Worm (Caenorhabditis elegans): Measurements from ENCODE around the gene Y45F3A.4.

DNA sequence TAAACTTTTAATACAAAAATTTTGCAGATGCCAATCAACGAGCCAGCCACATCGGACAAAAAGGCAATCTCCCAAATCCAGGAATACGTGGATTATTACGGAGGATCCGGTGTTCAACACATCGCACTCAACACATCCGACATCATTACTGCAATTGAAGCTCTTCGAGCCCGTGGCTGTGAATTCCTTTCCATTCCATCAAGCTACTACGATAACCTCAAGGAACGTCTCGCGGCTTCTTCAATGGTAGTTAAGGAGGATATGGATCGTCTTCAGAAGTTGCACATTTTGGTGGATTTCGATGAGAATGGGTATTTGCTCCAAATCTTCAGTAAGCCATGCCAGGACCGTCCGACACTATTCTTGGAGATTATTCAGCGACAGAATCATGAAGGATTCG, 38.2 kb downstream of the Y45F3A.4 start:
- TF ChIP-seq egl-27 (tag; optimal IDR thresholded peaks at IDR 0.05) (no peak), snpc-4 (tag; optimal IDR thresholded peaks at IDR 0.05) (no peak), ztf-4 (tag; optimal IDR thresholded peaks at IDR 0.05) (no peak), ceh-82 (tag; optimal IDR thresholded peaks at IDR 0.05) (no peak), mbf-1 (tag; optimal IDR thresholded peaks at IDR 0.05) (no peak), nhr-25 (tag; optimal IDR thresholded peaks at IDR 0.05) (no peak), ZK546.5 (tag; optimal IDR thresholded peaks at IDR 0.05) (no peak), ceh-16 (tag; optimal IDR thresholded peaks at IDR 0.05) (no peak), nhr-12 (tag; optimal IDR thresholded peaks at IDR 0.05) (no peak), nhr-77 (tag; optimal IDR thresholded peaks at IDR 0.05) (no peak), mab-5 (tag; optimal IDR thresholded peaks at IDR 0.05) (no peak), unc-62 (GFP tag; optimal IDR thresholded peaks at IDR 0.05) (no peak), nhr-11 (tag; optimal IDR thresholded peaks at IDR 0.05) (no peak)
